Fruit fly (Drosophila melanogaster): ENCODE measurements around the gene peg.

DNA sequence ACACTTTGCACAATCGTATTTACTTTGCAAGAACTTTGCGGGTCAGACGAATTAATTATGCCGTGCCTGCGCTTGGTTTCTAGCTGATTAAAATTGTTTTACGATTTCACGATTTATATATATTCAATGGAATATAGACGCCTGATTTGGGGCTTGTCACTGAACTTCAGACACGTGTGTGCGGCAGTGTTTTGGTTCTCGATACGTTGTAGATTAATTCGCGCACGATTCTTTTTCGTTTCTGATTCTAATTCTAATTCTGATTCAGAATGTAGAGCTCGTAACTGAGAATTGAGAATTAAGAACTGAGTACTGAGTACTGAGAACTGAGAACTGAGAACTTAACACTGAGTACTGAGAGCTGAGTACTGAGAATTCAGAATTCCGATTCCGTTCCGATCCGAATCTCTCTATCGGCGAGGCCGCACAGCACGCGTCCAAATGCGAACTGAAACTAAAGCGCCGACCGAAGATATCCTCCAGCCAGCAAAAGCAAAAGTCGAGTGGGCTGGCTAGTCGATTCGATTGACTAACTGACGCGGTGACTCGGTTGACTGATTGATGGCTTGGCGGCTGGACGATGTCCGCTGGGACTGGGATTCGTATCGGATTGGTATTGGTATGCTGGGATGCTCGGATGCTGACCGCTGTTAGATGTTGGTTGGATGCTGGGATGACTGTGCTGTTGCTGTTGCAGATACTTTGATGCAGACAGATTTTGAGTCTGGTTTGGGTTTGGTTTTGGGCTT is 1.0 kb downstream of the peg start:
- TF ChIP-seq OdsH (GFP tag; optimal IDR thresholded peaks at IDR 0.05) (no peak), foxo (GFP tag; optimal IDR thresholded peaks at IDR 0.05) (no peak), Mio (GFP tag; optimal IDR thresholded peaks at IDR 0.05) (no peak), Jra (GFP tag; optimal IDR thresholded peaks at IDR 0.05) (no peak), lola (GFP tag; optimal IDR thresholded peaks at IDR 0.05) (no peak), h (GFP tag; optimal IDR thresholded peaks at IDR 0.05) (no peak), CrebA (GFP tag; optimal IDR thresholded peaks at IDR 0.05; ENCODE audit: borderline replicate concordance) (no peak), GATAd (GFP tag; optimal IDR thresholded peaks at IDR 0.05) (no peak)

Measured in whole organism, wandering third instar larva.